Fruit fly (Drosophila melanogaster) whole organism, embryonic: Measurements from ENCODE around the gene ghi.
A peak's percentile ranks its signal among the peaks of the same experiment; 100 is the strongest.

ENCODE experiments used
- Ada2b ChIP-seq: fragments of 200-800 bp; sonication (Bioruptor generic); IDR thresholded peaks from 2 replicates; pipeline ENCODE4 v1.3.6; 2022; ENCODE audit warnings: missing biosample characterization, missing genetic modification characterization
- Atf6 ChIP-seq: fragments of 200-800 bp; sonication (Bioruptor generic); IDR thresholded peaks from 2 replicates; pipeline ENCODE4 v1.3.6; 2022; ENCODE audit warnings: missing biosample characterization, missing genetic modification characterization
- BtbVII ChIP-seq: fragments of 200-800 bp; sonication (Bioruptor generic); optimal IDR thresholded peaks from 3 replicates; lab custom pipeline; 2017; ENCODE audit warnings: missing biosample characterization, mild to moderate bottlenecking, missing genetic modification characterization
- Bteb2 ChIP-seq: fragments of 200-800 bp; sonication (Bioruptor generic); optimal IDR thresholded peaks from 2 replicates; lab custom pipeline; 2016; ENCODE audit warnings: missing biosample characterization, missing genetic modification characterization
- CG10959 ChIP-seq: fragments of 200-800 bp; sonication (Bioruptor generic); IDR thresholded peaks from 2 replicates; pipeline ENCODE4 v1.3.6; 2022; ENCODE audit warnings: missing biosample characterization, missing genetic modification characterization
- CG10979 ChIP-seq: fragments of 200-800 bp; sonication (Bioruptor generic); optimal IDR thresholded peaks from 2 replicates; lab custom pipeline; 2018; ENCODE audit warnings: missing biosample characterization, mild to moderate bottlenecking, missing genetic modification characterization, moderate library complexity
- CG11560 ChIP-seq: fragments of 200-800 bp; sonication (Bioruptor generic); IDR thresholded peaks from 3 replicates; pipeline ENCODE4 v1.3.6; 2022; ENCODE audit warnings: missing biosample characterization, missing genetic modification characterization
- CG12071 ChIP-seq: fragments of 200-800 bp; sonication (Bioruptor generic); optimal IDR thresholded peaks from 3 replicates; lab custom pipeline; 2018; ENCODE audit warnings: missing biosample characterization, mild to moderate bottlenecking, missing genetic modification characterization
- CG12744 ChIP-seq: fragments of 200-800 bp; sonication (Bioruptor generic); optimal IDR thresholded peaks from 2 replicates; lab custom pipeline; 2016; ENCODE audit warnings: missing biosample characterization, missing genetic modification characterization
- CG14050 ChIP-seq: fragments of 200-800 bp; sonication (Bioruptor generic); IDR thresholded peaks from 3 replicates; pipeline ENCODE4 v1.3.6; 2022; ENCODE audit warnings: missing biosample characterization, missing genetic modification characterization
- CG1603 ChIP-seq: fragments of 200-800 bp; sonication (Bioruptor generic); optimal IDR thresholded peaks from 2 replicates; lab custom pipeline; 2019; ENCODE audit warnings: missing biosample characterization, mild to moderate bottlenecking, missing genetic modification characterization, moderate library complexity
- CG16863 ChIP-seq: fragments of 200-800 bp; sonication (Bioruptor generic); optimal IDR thresholded peaks from 3 replicates; lab custom pipeline; 2016; ENCODE audit warnings: missing biosample characterization, missing genetic modification characterization
- CG17802 ChIP-seq: fragments of 200-800 bp; sonication (Bioruptor generic); optimal IDR thresholded peaks from 2 replicates; lab custom pipeline; 2018; ENCODE audit warnings: missing biosample characterization, mild to moderate bottlenecking, missing genetic modification characterization, moderate library complexity
- CG1792 ChIP-seq: fragments of 200-800 bp; sonication (Bioruptor generic); optimal IDR thresholded peaks from 2 replicates; lab custom pipeline; 2016; ENCODE audit warnings: missing biosample characterization, missing genetic modification characterization
- CG18011 ChIP-seq: fragments of 200-800 bp; sonication (Bioruptor generic); optimal IDR thresholded peaks from 2 replicates; lab custom pipeline; 2017; ENCODE audit warnings: missing biosample characterization, missing genetic modification characterization, mild to moderate bottlenecking, moderate library complexity, missing genotype
- CG2202 ChIP-seq: fragments of 200-800 bp; sonication (Bioruptor generic); optimal IDR thresholded peaks from 2 replicates; lab custom pipeline; 2018; ENCODE audit warnings: missing biosample characterization, mild to moderate bottlenecking, missing genetic modification characterization
- CG3281 ChIP-seq: fragments of 200-800 bp; sonication (Bioruptor generic); optimal IDR thresholded peaks from 3 replicates; lab custom pipeline; 2017; ENCODE audit warnings: missing biosample characterization, mild to moderate bottlenecking, missing genetic modification characterization
- CG34224 ChIP-seq: fragments of 200-800 bp; sonication (Bioruptor generic); IDR thresholded peaks from 3 replicates; pipeline ENCODE4 v1.3.6; 2022; ENCODE audit warnings: missing biosample characterization, missing genetic modification characterization; ENCODE audit not compliant: partially characterized antibody
- CG5245 ChIP-seq: fragments of 200-800 bp; sonication (Bioruptor generic); optimal IDR thresholded peaks from 3 replicates; lab custom pipeline; 2016; ENCODE audit warnings: missing biosample characterization, missing genetic modification characterization
- CG7357 ChIP-seq: fragments of 200-800 bp; sonication (Bioruptor generic); IDR thresholded peaks from 3 replicates; pipeline ENCODE4 v1.3.6; 2022; ENCODE audit warnings: missing biosample characterization, missing genetic modification characterization
- CG8359 ChIP-seq: fragments of 200-800 bp; sonication (Bioruptor generic); optimal IDR thresholded peaks from 2 replicates; lab custom pipeline; 2017; ENCODE audit warnings: missing biosample characterization, mild to moderate bottlenecking, missing genetic modification characterization, borderline replicate concordance
- CG8388 ChIP-seq: fragments of 200-800 bp; sonication (Bioruptor generic); optimal IDR thresholded peaks from 2 replicates; lab custom pipeline; 2019; ENCODE audit warnings: missing biosample characterization, mild to moderate bottlenecking, missing genetic modification characterization, moderate library complexity
- D19B ChIP-seq: fragments of 200-800 bp; sonication (Bioruptor generic); optimal IDR thresholded peaks from 2 replicates; lab custom pipeline; 2017; ENCODE audit warnings: missing biosample characterization, mild to moderate bottlenecking, missing genetic modification characterization
- Dbx ChIP-seq: fragments of 200-800 bp; sonication (Bioruptor generic); IDR thresholded peaks from 3 replicates; pipeline ENCODE4 v1.3.6; 2022; ENCODE audit warnings: missing biosample characterization, missing genetic modification characterization
- Fer1 ChIP-seq: fragments of 200-800 bp; sonication (Bioruptor generic); optimal IDR thresholded peaks from 2 replicates; lab custom pipeline; 2017; ENCODE audit warnings: missing biosample characterization, mild to moderate bottlenecking, missing genetic modification characterization
- HmgZ ChIP-seq: fragments of 200-800 bp; sonication (Bioruptor generic); optimal IDR thresholded peaks from 2 replicates; lab custom pipeline; 2018; ENCODE audit warnings: missing biosample characterization, mild to moderate bottlenecking, missing genetic modification characterization
- Jarid2 ChIP-seq: fragments of 200-800 bp; sonication (Bioruptor generic); optimal IDR thresholded peaks from 3 replicates; lab custom pipeline; 2017; ENCODE audit warnings: mild to moderate bottlenecking, missing biosample characterization, missing genetic modification reagents, missing genetic modification characterization
- Lhr ChIP-seq: fragments of 200-800 bp; sonication (Bioruptor generic); optimal IDR thresholded peaks from 3 replicates; lab custom pipeline; 2017; ENCODE audit warnings: mild to moderate bottlenecking, missing biosample characterization, missing genetic modification reagents, missing genetic modification characterization
- Lpt ChIP-seq: fragments of >200 bp; optimal IDR thresholded peaks from 2 replicates; lab custom pipeline; 2018; ENCODE audit warnings: missing biosample characterization, missing genetic modification characterization
- Oaz ChIP-seq: fragments of 200-800 bp; sonication (Bioruptor generic); IDR thresholded peaks from 2 replicates; pipeline ENCODE4 v1.3.6; 2022; ENCODE audit warnings: missing biosample characterization, missing genetic modification characterization
- Rx ChIP-seq: fragments of 200-800 bp; sonication (Bioruptor generic); IDR thresholded peaks from 2 replicates; pipeline ENCODE4 v1.3.6; 2022; ENCODE audit warnings: missing biosample characterization, missing genetic modification characterization
- Xrp1 ChIP-seq: fragments of 200-800 bp; sonication (Bioruptor generic); IDR thresholded peaks from 2 replicates; pipeline ENCODE4 v1.3.6; 2022; ENCODE audit warnings: missing biosample characterization, missing genetic modification characterization
- ato ChIP-seq: fragments of 200-800 bp; sonication (Bioruptor generic); IDR thresholded peaks from 2 replicates; pipeline ENCODE4 v1.3.6; 2022; ENCODE audit warnings: missing biosample characterization, missing genetic modification characterization; ENCODE audit not compliant: partially characterized antibody
- br ChIP-seq: fragments of >200 bp; optimal IDR thresholded peaks from 2 replicates; lab custom pipeline; 2017
- bsh ChIP-seq, 2 experiments: fragments of 200-800 bp; sonication (Bioruptor generic); optimal IDR thresholded peaks; 2 replicates each; lab custom pipeline; 2017 to 2018; ENCODE audit warnings: mild to moderate bottlenecking in 2 of 2, missing biosample characterization in 2 of 2, missing genetic modification characterization in 2 of 2, moderate library complexity in 1 of 2
- cad ChIP-seq: fragments of >200 bp; optimal IDR thresholded peaks from 2 replicates; lab custom pipeline; 2017; ENCODE audit warnings: missing biosample characterization, missing genetic modification characterization
- cas ChIP-seq: fragments of 200-800 bp; sonication (Bioruptor generic); IDR thresholded peaks from 2 replicates; pipeline ENCODE4 v1.3.6; 2022; ENCODE audit warnings: missing biosample characterization, missing genetic modification characterization
- cato ChIP-seq: fragments of 200-800 bp; sonication (Bioruptor generic); optimal IDR thresholded peaks from 2 replicates; lab custom pipeline; 2016; ENCODE audit warnings: missing biosample characterization, missing genetic modification characterization, borderline replicate concordance
- chinmo ChIP-seq: fragments of 200-800 bp; sonication (Bioruptor generic); IDR thresholded peaks from 4 replicates; pipeline ENCODE4 v1.3.6; 2022; ENCODE audit warnings: missing biosample characterization, missing genetic modification characterization; ENCODE audit not compliant: partially characterized antibody
- croc ChIP-seq: fragments of 200-800 bp; sonication (Bioruptor generic); conservative IDR thresholded peaks from 3 replicates; pipeline ENCODE4 v1.3.6; 2022; ENCODE audit warnings: missing biosample characterization, missing genetic modification characterization
- eve ChIP-seq, 2 experiments: fragments of >200 bp; optimal IDR thresholded peaks; 2 replicates each; lab custom pipeline; 2017; ENCODE audit warnings: missing biosample characterization in 2 of 2, missing genetic modification characterization in 2 of 2
- gcm ChIP-seq: fragments of 200-800 bp; sonication (Bioruptor generic); optimal IDR thresholded peaks from 2 replicates; lab custom pipeline; 2019; ENCODE audit warnings: missing biosample characterization, mild to moderate bottlenecking, missing genetic modification characterization, moderate library complexity
- lov ChIP-seq, 2 experiments: fragments of 200-800 bp in 1 of 2; fragments of >200 bp in 1 of 2; sonication (Bioruptor generic) in 1 of 2; IDR thresholded peaks in 1 of 2; optimal IDR thresholded peaks in 1 of 2; 2 replicates in 1 of 2; 3 replicates in 1 of 2; pipeline versions ENCODE4 v1.3.6 to Lab custom; 2017 to 2022; ENCODE audit warnings: missing biosample characterization in 1 of 2, missing genetic modification characterization in 1 of 2
- nom ChIP-seq: fragments of 200-800 bp; sonication (Bioruptor generic); optimal IDR thresholded peaks from 2 replicates; lab custom pipeline; 2017; ENCODE audit warnings: missing biosample characterization, missing genetic modification characterization, mild to moderate bottlenecking, moderate library complexity, missing genetic modification reagents
- oc ChIP-seq: fragments of 200-800 bp; sonication (Bioruptor generic); optimal IDR thresholded peaks from 2 replicates; lab custom pipeline; 2018; ENCODE audit warnings: missing biosample characterization, mild to moderate bottlenecking, missing genetic modification characterization, moderate library complexity
- row ChIP-seq: fragments of 200-800 bp; sonication (Bioruptor generic); IDR thresholded peaks from 3 replicates; pipeline ENCODE4 v1.3.6; 2022; ENCODE audit warnings: missing biosample characterization, missing genetic modification characterization
- sens ChIP-seq: fragments of 200-800 bp; sonication (Bioruptor generic); peaks from one replicate; lab custom pipeline; 2016; ENCODE audit warnings: missing biosample characterization, missing genetic modification characterization
- sens-2 ChIP-seq: fragments of 200-800 bp; sonication (Bioruptor generic); IDR thresholded peaks from 2 replicates; pipeline ENCODE4 v1.3.6; 2022; ENCODE audit warnings: missing biosample characterization, missing genetic modification characterization
- shn ChIP-seq: fragments of 200-800 bp; sonication (Bioruptor generic); optimal IDR thresholded peaks from 3 replicates; lab custom pipeline; 2016; ENCODE audit warnings: missing biosample characterization, missing genetic modification characterization
- toy ChIP-seq: fragments of 200-800 bp; sonication (Bioruptor generic); IDR thresholded peaks from 2 replicates; pipeline ENCODE4 v1.3.6; 2022; ENCODE audit warnings: missing biosample characterization, missing genetic modification characterization
- twi ChIP-seq: fragments of 200-800 bp; optimal IDR thresholded peaks from 2 replicates; lab custom pipeline; 2019; ENCODE audit warnings: missing biosample characterization, mild to moderate bottlenecking, missing genetic modification characterization, moderate library complexity

The ghi gene

DNA sequence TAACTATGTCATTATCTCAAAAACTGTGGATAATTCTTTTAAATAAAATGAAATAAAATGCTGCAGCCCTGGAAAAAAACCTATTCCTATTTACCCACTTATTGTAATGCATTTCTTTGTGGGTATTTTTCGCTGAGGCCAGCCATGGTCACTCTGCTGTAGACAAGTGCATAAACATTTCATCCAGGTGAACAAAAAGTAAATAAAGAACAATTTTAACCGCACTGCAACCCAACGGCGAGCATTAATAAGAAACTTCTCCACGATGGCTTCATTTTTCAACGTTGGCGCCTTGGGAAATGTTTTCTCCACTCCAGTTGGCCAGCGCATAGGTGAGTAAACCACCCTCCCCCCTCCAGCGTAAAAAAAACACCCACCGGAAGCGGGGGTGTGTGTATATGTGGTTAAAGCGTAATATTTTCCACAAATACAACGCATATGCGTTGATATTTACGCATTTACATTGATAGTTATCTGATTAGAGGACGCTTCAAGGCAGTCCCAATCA is 4.9 kb upstream of the ghi start, which contains the start of gene CG3529 (continued):
- TF ChIP-seq CG10979 = no peak
- no peak for TF ChIP-seq CG12071
- TF ChIP-seq croc (GFP tag; lab: Robert Waterston, UW) = no peak
- TF ChIP-seq row (GFP tag; lab: Robert Waterston, UW) = peak; percentile 75
- peak; percentile 3 for TF ChIP-seq HmgZ
- no peak for TF ChIP-seq oc (tag; lab: Kevin White, UChicago)
- TF ChIP-seq D19B (GFP tag; lab: Kevin White, UChicago) = no peak
- peak; percentile 62 for TF ChIP-seq Fer1 (GFP tag; lab: Kevin White, UChicago)
- TF ChIP-seq CG1792 (GFP tag; lab: Kevin White, UChicago) = no peak
- no peak for TF ChIP-seq Xrp1 (GFP tag; lab: Robert Waterston, UW)
- no peak for TF ChIP-seq Jarid2 (GFP tag; lab: Kevin White, UChicago)
- no peak for TF ChIP-seq twi
- no peak for TF ChIP-seq CG16863
- TF ChIP-seq CG10959 = no peak
- TF ChIP-seq toy (GFP tag; lab: Robert Waterston, UW) = no peak
- TF ChIP-seq Oaz = no peak
- TF ChIP-seq CG7357 = no peak
- no peak for TF ChIP-seq cato (GFP tag; lab: Kevin White, UChicago)
- TF ChIP-seq CG1603 (tag; lab: Kevin White, UChicago) = peak; percentile 57
- peak; percentile 20 for TF ChIP-seq Bteb2 (GFP tag; lab: Kevin White, UChicago)
- no peak for TF ChIP-seq Ada2b (GFP tag; lab: Robert Waterston, UW)
- TF ChIP-seq CG11560 (tag; lab: Robert Waterston, UW) = no peak
- TF ChIP-seq cas = no peak
- no peak for TF ChIP-seq CG14050 (GFP tag; lab: Robert Waterston, UW)
- no peak for TF ChIP-seq sens (GFP tag; lab: Kevin White, UChicago)
- TF ChIP-seq gcm (GFP tag; lab: Kevin White, UChicago) = peak; percentile 3
- no peak for TF ChIP-seq cad
- TF ChIP-seq CG12744 (GFP tag; lab: Kevin White, UChicago) = no peak
- TF ChIP-seq chinmo = peak; percentile 68; the same call in 2 of the 4 replicates
- no peak for TF ChIP-seq Dbx (GFP tag; lab: Robert Waterston, UW)
- no peak for TF ChIP-seq Atf6 (GFP tag; lab: Robert Waterston, UW)
- TF ChIP-seq BtbVII (GFP tag; lab: Kevin White, UChicago) = no peak
- TF ChIP-seq CG8388 (GFP tag; lab: Kevin White, UChicago) = no peak
- no peak for TF ChIP-seq ato
- peak; percentile 25 for TF ChIP-seq CG3281 (GFP tag; lab: Kevin White, UChicago)
- TF ChIP-seq br (lab: Kevin White, UChicago) = no peak
- no peak for TF ChIP-seq Lpt (GFP tag; lab: Kevin White, UChicago)
- no peak for TF ChIP-seq eve (GFP tag; optimal IDR thresholded peaks at IDR 0.05; lab: Kevin White, UChicago)
- no peak for TF ChIP-seq CG17802 (tag; lab: Kevin White, UChicago)
- no peak for TF ChIP-seq Rx
- no peak for TF ChIP-seq lov (optimal IDR thresholded peaks at IDR 0.05; lab: Kevin White, UChicago)
- TF ChIP-seq lov (GFP tag; IDR thresholded peaks at IDR 0.05; lab: Robert Waterston, UW) = no peak
- TF ChIP-seq shn = no peak
- no peak for TF ChIP-seq CG8359 (GFP tag; lab: Kevin White, UChicago)
- no peak for TF ChIP-seq CG5245 (GFP tag; lab: Kevin White, UChicago)
- 0 out of 3 replicates have a peak, but pooled peaks have one; percentile 28 for TF ChIP-seq CG34224 (GFP tag; lab: Robert Waterston, UW)
- no peak for TF ChIP-seq CG18011 (GFP tag; lab: Kevin White, UChicago)
- TF ChIP-seq sens-2 (GFP tag; lab: Robert Waterston, UW) = no peak
- peak; percentile 21 for TF ChIP-seq Lhr
- peak; percentile 51 for TF ChIP-seq nom (GFP tag; lab: Kevin White, UChicago)
- TF ChIP-seq CG2202 (tag; lab: Kevin White, UChicago) = peak; percentile 16
- TF ChIP-seq bsh (GFP tag; optimal IDR thresholded peaks at IDR 0.05; lab: Kevin White, UChicago) = no peak
